Worm (Caenorhabditis elegans) whole organism, L1 larva: ENCODE data around the gene C49A9.10.

Source experiments
- C34B4.2 ChIP-seq: sonication (generic microtip); optimal IDR thresholded peaks from 2 replicates; lab custom pipeline; 2017; ENCODE audit warnings: mild to moderate bottlenecking, missing genetic modification characterization, missing compliant biosample characterization
- dpl-1 ChIP-seq, 3 experiments: fragments of 150-350 bp in 2 of 3; sonication (generic microtip) in 1 of 3; optimal IDR thresholded peaks; 2 replicates each; lab custom pipeline; 2014 to 2017; ENCODE audit warnings: missing biosample characterization in 3 of 3, missing genetic modification characterization in 3 of 3, missing genetic modification reagents in 3 of 3
- fkh-8 ChIP-seq: sonication (generic microtip); optimal IDR thresholded peaks from 2 replicates; lab custom pipeline; 2016; ENCODE audit warnings: mild to moderate bottlenecking, missing genetic modification characterization, missing compliant biosample characterization
- hpl-2 ChIP-seq: fragments of 150-350 bp; optimal IDR thresholded peaks from 2 replicates; lab custom pipeline; 2014; ENCODE audit warnings: missing biosample characterization, missing genetic modification reagents, missing genetic modification characterization
- mep-1 ChIP-seq: fragments of 150-350 bp; optimal IDR thresholded peaks from 2 replicates; lab custom pipeline; 2014; ENCODE audit warnings: missing biosample characterization, missing genetic modification characterization
- nhr-11 ChIP-seq: fragments of 150-350 bp; optimal IDR thresholded peaks from 2 replicates; lab custom pipeline; 2014; ENCODE audit warnings: missing biosample characterization, missing genetic modification characterization
- nhr-76 ChIP-seq: sonication (generic microtip); optimal IDR thresholded peaks from 2 replicates; lab custom pipeline; 2017; ENCODE audit warnings: missing biosample characterization, missing genetic modification characterization
- nhr-77 ChIP-seq: fragments of 150-350 bp; optimal IDR thresholded peaks from 2 replicates; lab custom pipeline; 2014; ENCODE audit warnings: missing biosample characterization, missing genetic modification characterization
- snpc-4 ChIP-seq: fragments of 150-350 bp; optimal IDR thresholded peaks from 2 replicates; lab custom pipeline; 2014; ENCODE audit warnings: missing biosample characterization, missing genetic modification characterization
- zip-4 ChIP-seq: fragments of 200-800 bp; sonication (Bioruptor generic); optimal IDR thresholded peaks from 2 replicates; lab custom pipeline; 2018; ENCODE audit warnings: mild to moderate bottlenecking, missing genetic modification characterization, moderate library complexity, missing compliant biosample characterization

DNA sequence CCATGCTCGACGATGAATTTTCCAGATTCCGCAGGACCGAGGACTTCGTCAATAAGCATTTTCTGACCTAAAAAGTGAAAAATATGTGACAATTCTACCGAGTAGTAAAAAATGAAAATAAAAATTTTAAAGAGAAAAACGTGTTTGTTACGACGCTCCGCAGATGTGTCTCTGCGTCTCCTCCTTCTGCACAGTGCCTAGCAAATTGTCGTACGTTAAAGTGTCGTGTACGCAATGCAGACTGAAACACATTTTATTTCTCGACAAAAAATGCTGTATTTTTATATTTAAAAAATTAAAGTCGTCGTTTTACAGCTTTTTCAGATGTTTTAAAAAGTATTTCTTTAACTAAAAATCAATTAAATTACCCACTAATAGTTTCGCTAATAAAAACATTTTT, 49.3 kb downstream of the C49A9.10 start, which contains the start of gene C11D2.4:
- TF ChIP-seq mep-1 (tag; lab: Kevin White, UChicago) = peak; percentile 50
- TF ChIP-seq zip-4 (GFP tag; lab: Kevin White, UChicago) = no peak
- TF ChIP-seq snpc-4 = peak; percentile 55
- no peak for TF ChIP-seq C34B4.2 (tag; lab: Kevin White, UChicago)
- TF ChIP-seq dpl-1 (GFP tag; optimal IDR thresholded peaks at IDR 0.05; lab: Kevin White, UChicago) = peak; percentile 29 to 74 (median 66)
- TF ChIP-seq hpl-2 (GFP tag; lab: Kevin White, UChicago) = no peak
- no peak for TF ChIP-seq nhr-77
- TF ChIP-seq fkh-8 (tag; lab: Kevin White, UChicago) = no peak
- no peak for TF ChIP-seq nhr-76 (tag; lab: Kevin White, UChicago)
- TF ChIP-seq nhr-11 (tag; lab: Kevin White, UChicago) = no peak
